Fruit fly (Drosophila melanogaster) whole organism, prepupa: ENCODE measurements around the gene CG43049.

Source experiments
- CG32006 ChIP-seq: fragments of 200-800 bp; sonication (Bioruptor generic); optimal IDR thresholded peaks from 3 replicates; lab custom pipeline; 2017; ENCODE audit warnings: missing biosample characterization, mild to moderate bottlenecking, missing genetic modification characterization
- Hr4 ChIP-seq: fragments of 200-800 bp; sonication (Bioruptor generic); optimal IDR thresholded peaks from 3 replicates; lab custom pipeline; 2016; ENCODE audit warnings: missing biosample characterization, missing genetic modification characterization
- Sox14 ChIP-seq: fragments of 200-800 bp; sonication (Bioruptor generic); optimal IDR thresholded peaks from 3 replicates; lab custom pipeline; 2016; ENCODE audit warnings: missing biosample characterization, missing genetic modification characterization
- lz ChIP-seq: fragments of 200-800 bp; sonication (Bioruptor generic); optimal IDR thresholded peaks from 3 replicates; lab custom pipeline; 2016; ENCODE audit warnings: missing biosample characterization, missing genetic modification characterization

- no peak for TF ChIP-seq CG32006
- no peak for TF ChIP-seq Hr4 (GFP tag; lab: Kevin White, UChicago)
- TF ChIP-seq lz (GFP tag; lab: Kevin White, UChicago) = no peak
- no peak for TF ChIP-seq Sox14 (GFP tag; lab: Kevin White, UChicago)
These were observed 19.9 kb upstream of the CG43049 start, which contains the start of the genes CSN1b and Prp6 for dm6 chr3L:18904772-18905601.
